Fruit fly (Drosophila melanogaster) whole organism, embryonic: ENCODE data around the gene klar.

Experiments used
- Atf6 ChIP-seq: fragments of 200-800 bp; sonication (Bioruptor generic); IDR thresholded peaks from 2 replicates; pipeline ENCODE4 v1.3.6; 2022; ENCODE audit warnings: missing biosample characterization, missing genetic modification characterization
- Bgb ChIP-seq: fragments of 200-800 bp; sonication (Bioruptor generic); IDR thresholded peaks from 2 replicates; pipeline ENCODE4 v1.3.6; 2022; ENCODE audit warnings: missing biosample characterization, missing genetic modification characterization; ENCODE audit not compliant: partially characterized antibody
- CG10543 ChIP-seq: fragments of 200-800 bp; sonication (Bioruptor generic); optimal IDR thresholded peaks from 3 replicates; lab custom pipeline; 2017; ENCODE audit warnings: missing biosample characterization, mild to moderate bottlenecking, missing genetic modification characterization, moderate library complexity
- CG11504 ChIP-seq: fragments of 200-800 bp; sonication (Bioruptor generic); optimal IDR thresholded peaks from 3 replicates; lab custom pipeline; 2019; ENCODE audit warnings: missing biosample characterization, mild to moderate bottlenecking, missing genetic modification characterization, moderate library complexity
- CG11560 ChIP-seq: fragments of 200-800 bp; sonication (Bioruptor generic); IDR thresholded peaks from 3 replicates; pipeline ENCODE4 v1.3.6; 2022; ENCODE audit warnings: missing biosample characterization, missing genetic modification characterization
- CG12071 ChIP-seq: fragments of 200-800 bp; sonication (Bioruptor generic); optimal IDR thresholded peaks from 3 replicates; lab custom pipeline; 2018; ENCODE audit warnings: missing biosample characterization, mild to moderate bottlenecking, missing genetic modification characterization
- CG17186 ChIP-seq: fragments of 200-800 bp; sonication (Bioruptor generic); optimal IDR thresholded peaks from 3 replicates; lab custom pipeline; 2017; ENCODE audit warnings: missing biosample characterization, missing genetic modification reagents, missing genetic modification characterization
- CG17328 ChIP-seq: fragments of 200-800 bp; sonication (Bioruptor generic); IDR thresholded peaks from 2 replicates; pipeline ENCODE4 v1.3.6; 2022; ENCODE audit warnings: missing biosample characterization, missing genetic modification characterization
- CG17361 ChIP-seq: fragments of 200-800 bp; sonication (Bioruptor generic); IDR thresholded peaks from 3 replicates; pipeline ENCODE4 v1.3.6; 2022; ENCODE audit warnings: missing biosample characterization, missing genetic modification characterization
- CG30403 ChIP-seq: fragments of 200-800 bp; sonication (Bioruptor generic); optimal IDR thresholded peaks from 3 replicates; lab custom pipeline; 2016; ENCODE audit warnings: missing biosample characterization, missing genetic modification characterization
- CG3163 ChIP-seq: fragments of 200-800 bp; sonication (Bioruptor generic); optimal IDR thresholded peaks from 3 replicates; lab custom pipeline; 2016; ENCODE audit warnings: missing biosample characterization, missing genetic modification characterization
- CG3281 ChIP-seq: fragments of 200-800 bp; sonication (Bioruptor generic); optimal IDR thresholded peaks from 3 replicates; lab custom pipeline; 2017; ENCODE audit warnings: missing biosample characterization, mild to moderate bottlenecking, missing genetic modification characterization
- CG3407 ChIP-seq: fragments of 200-800 bp; sonication (Bioruptor generic); optimal IDR thresholded peaks from 2 replicates; lab custom pipeline; 2018; ENCODE audit warnings: missing biosample characterization, mild to moderate bottlenecking, missing genetic modification characterization
- CG34376 ChIP-seq: fragments of 200-800 bp; sonication (Bioruptor generic); optimal IDR thresholded peaks from 2 replicates; lab custom pipeline; 2018; ENCODE audit warnings: missing biosample characterization, mild to moderate bottlenecking, missing genetic modification characterization
- CG7357 ChIP-seq: fragments of 200-800 bp; sonication (Bioruptor generic); IDR thresholded peaks from 3 replicates; pipeline ENCODE4 v1.3.6; 2022; ENCODE audit warnings: missing biosample characterization, missing genetic modification characterization
- CG7963 ChIP-seq: fragments of 200-800 bp; sonication (Bioruptor generic); IDR thresholded peaks from 3 replicates; pipeline ENCODE4 v1.3.6; 2022; ENCODE audit warnings: missing biosample characterization, missing genetic modification characterization; ENCODE audit not compliant: partially characterized antibody
- CG8089 ChIP-seq: fragments of 200-800 bp; sonication (Bioruptor generic); optimal IDR thresholded peaks from 3 replicates; lab custom pipeline; 2016; ENCODE audit warnings: missing biosample characterization, missing genetic modification characterization
- CG8765 ChIP-seq: fragments of 200-800 bp; sonication (Bioruptor generic); IDR thresholded peaks from 2 replicates; pipeline ENCODE4 v1.3.6; 2022; ENCODE audit warnings: missing biosample characterization, missing genetic modification characterization
- CG9437 ChIP-seq: fragments of 200-800 bp; sonication (Bioruptor generic); optimal IDR thresholded peaks from 2 replicates; lab custom pipeline; 2018; ENCODE audit warnings: missing biosample characterization, mild to moderate bottlenecking, missing genetic modification characterization
- CG9797 ChIP-seq: fragments of 200-800 bp; sonication (Bioruptor generic); optimal IDR thresholded peaks from 3 replicates; lab custom pipeline; 2018; ENCODE audit warnings: missing biosample characterization, mild to moderate bottlenecking, missing genetic modification characterization
- CTCF ChIP-seq: fragments of 200-800 bp; sonication (Bioruptor generic); optimal IDR thresholded peaks from 2 replicates; lab custom pipeline; 2017; ENCODE audit warnings: missing biosample characterization, mild to moderate bottlenecking, missing genetic modification characterization, moderate library complexity
- CkIIα-i1 ChIP-seq: fragments of 200-800 bp; sonication (Bioruptor generic); IDR thresholded peaks from 2 replicates; pipeline ENCODE4 v1.3.6; 2022; ENCODE audit warnings: missing biosample characterization, missing genetic modification characterization
- Gug ChIP-seq: fragments of 200-800 bp; sonication (Bioruptor generic); IDR thresholded peaks from 4 replicates; pipeline ENCODE4 v1.3.6; 2022; ENCODE audit warnings: missing biosample characterization, missing genetic modification characterization
- HLHmδ ChIP-seq: fragments of 200-800 bp; sonication (Bioruptor generic); optimal IDR thresholded peaks from 2 replicates; lab custom pipeline; 2018; ENCODE audit warnings: missing biosample characterization, mild to moderate bottlenecking, missing genetic modification characterization, moderate library complexity
- HmgZ ChIP-seq: fragments of 200-800 bp; sonication (Bioruptor generic); optimal IDR thresholded peaks from 2 replicates; lab custom pipeline; 2018; ENCODE audit warnings: missing biosample characterization, mild to moderate bottlenecking, missing genetic modification characterization
- Hsf ChIP-seq: fragments of 200-800 bp; sonication (Bioruptor generic); optimal IDR thresholded peaks from 3 replicates; lab custom pipeline; 2016; ENCODE audit warnings: missing biosample characterization, missing genetic modification characterization
- Mrtf ChIP-seq: fragments of 200-800 bp; sonication (Bioruptor generic); IDR thresholded peaks from 3 replicates; pipeline ENCODE4 v1.3.6; 2022; ENCODE audit warnings: missing biosample characterization, missing genetic modification characterization
- NFAT ChIP-seq: fragments of 200-800 bp; sonication (Bioruptor generic); IDR thresholded peaks from 2 replicates; pipeline ENCODE4 v1.3.6; 2022; ENCODE audit warnings: missing biosample characterization, missing genetic modification characterization
- Neu2 ChIP-seq: fragments of 200-800 bp; sonication (Bioruptor generic); optimal IDR thresholded peaks from 3 replicates; lab custom pipeline; 2016; ENCODE audit warnings: missing biosample characterization, missing genetic modification characterization, borderline replicate concordance
- Optix ChIP-seq: fragments of 200-800 bp; sonication (Bioruptor generic); IDR thresholded peaks from 3 replicates; pipeline ENCODE4 v1.3.6; 2022; ENCODE audit warnings: missing biosample characterization, missing genetic modification characterization
- Xbp1 ChIP-seq: fragments of 200-800 bp; sonication (Bioruptor generic); optimal IDR thresholded peaks from 3 replicates; lab custom pipeline; 2016; ENCODE audit warnings: missing biosample characterization, mild to moderate bottlenecking, missing genetic modification characterization
- abd-A ChIP-seq: fragments of 200-800 bp; sonication (Bioruptor generic); optimal IDR thresholded peaks from 3 replicates; lab custom pipeline; 2019; ENCODE audit warnings: missing biosample characterization, mild to moderate bottlenecking, missing genetic modification characterization, moderate library complexity
- ap ChIP-seq: fragments of 200-800 bp; sonication (Bioruptor generic); IDR thresholded peaks from 2 replicates; pipeline ENCODE4 v1.3.6; 2022; ENCODE audit warnings: missing biosample characterization, missing genetic modification characterization
- bsh ChIP-seq, 2 experiments: fragments of 200-800 bp; sonication (Bioruptor generic); optimal IDR thresholded peaks; 2 replicates each; lab custom pipeline; 2017 to 2018; ENCODE audit warnings: mild to moderate bottlenecking in 2 of 2, missing biosample characterization in 2 of 2, missing genetic modification characterization in 2 of 2, moderate library complexity in 1 of 2
- danr ChIP-seq: fragments of 200-800 bp; sonication (Bioruptor generic); IDR thresholded peaks from 2 replicates; pipeline ENCODE4 v1.3.6; 2022; ENCODE audit warnings: missing biosample characterization, missing genetic modification characterization
- esg ChIP-seq: fragments of 200-800 bp; sonication (Bioruptor generic); conservative IDR thresholded peaks from 2 replicates; pipeline ENCODE4 v1.3.6; 2022; ENCODE audit warnings: missing biosample characterization, missing genetic modification characterization
- gsb ChIP-seq: fragments of 200-800 bp; sonication (Bioruptor generic); IDR thresholded peaks from 2 replicates; pipeline ENCODE4 v1.3.6; 2022; ENCODE audit warnings: missing biosample characterization, missing genetic modification characterization
- lab ChIP-seq: fragments of 200-800 bp; sonication (Bioruptor generic); optimal IDR thresholded peaks from 3 replicates; lab custom pipeline; 2017; ENCODE audit warnings: missing biosample characterization, missing genetic modification characterization, mild to moderate bottlenecking, moderate library complexity, missing genetic modification reagents
- lov ChIP-seq, 2 experiments: fragments of 200-800 bp in 1 of 2; fragments of >200 bp in 1 of 2; sonication (Bioruptor generic) in 1 of 2; IDR thresholded peaks in 1 of 2; optimal IDR thresholded peaks in 1 of 2; 2 replicates in 1 of 2; 3 replicates in 1 of 2; pipeline versions ENCODE4 v1.3.6 to Lab custom; 2017 to 2022; ENCODE audit warnings: missing biosample characterization in 1 of 2, missing genetic modification characterization in 1 of 2
- nerfin-2 ChIP-seq: fragments of 200-800 bp; sonication (Bioruptor generic); IDR thresholded peaks from 2 replicates; pipeline ENCODE4 v1.3.6; 2022; ENCODE audit warnings: missing biosample characterization, missing genetic modification characterization; ENCODE audit not compliant: partially characterized antibody
- peb ChIP-seq: fragments of 200-800 bp; sonication (Bioruptor generic); IDR thresholded peaks from 2 replicates; pipeline ENCODE4 v1.3.6; 2022; ENCODE audit warnings: missing biosample characterization, missing genetic modification characterization
- pita ChIP-seq: fragments of 200-800 bp; sonication (Bioruptor generic); optimal IDR thresholded peaks from 2 replicates; lab custom pipeline; 2017; ENCODE audit warnings: missing biosample characterization, mild to moderate bottlenecking, missing genetic modification characterization
- run ChIP-seq: fragments of 200-800 bp; sonication (Bioruptor generic); optimal IDR thresholded peaks from 3 replicates; lab custom pipeline; 2018; ENCODE audit warnings: missing biosample characterization, mild to moderate bottlenecking, missing genetic modification characterization
- sens ChIP-seq: fragments of 200-800 bp; sonication (Bioruptor generic); peaks from one replicate; lab custom pipeline; 2016; ENCODE audit warnings: missing biosample characterization, missing genetic modification characterization
- sens-2 ChIP-seq: fragments of 200-800 bp; sonication (Bioruptor generic); IDR thresholded peaks from 2 replicates; pipeline ENCODE4 v1.3.6; 2022; ENCODE audit warnings: missing biosample characterization, missing genetic modification characterization
- sim ChIP-seq: fragments of 200-800 bp; sonication (Bioruptor generic); IDR thresholded peaks from 2 replicates; pipeline ENCODE4 v1.3.6; 2022; ENCODE audit warnings: missing biosample characterization, missing genetic modification characterization
- sob ChIP-seq: fragments of 200-800 bp; sonication (Bioruptor generic); IDR thresholded peaks from 2 replicates; pipeline ENCODE4 v1.3.6; 2022; ENCODE audit warnings: missing biosample characterization, missing genetic modification characterization
- sr ChIP-seq: fragments of 200-800 bp; sonication (Bioruptor generic); IDR thresholded peaks from 3 replicates; pipeline ENCODE4 v1.3.6; 2022; ENCODE audit warnings: missing biosample characterization, missing genetic modification characterization
- ssp ChIP-seq: fragments of 200-800 bp; sonication (Bioruptor generic); IDR thresholded peaks from 2 replicates; pipeline ENCODE4 v1.3.6; 2022; ENCODE audit warnings: missing biosample characterization, missing genetic modification characterization
- zen ChIP-seq: fragments of 200-800 bp; sonication (Bioruptor generic); optimal IDR thresholded peaks from 3 replicates; lab custom pipeline; 2018; ENCODE audit warnings: missing biosample characterization, mild to moderate bottlenecking, missing genetic modification characterization, moderate library complexity

The klar gene

dm6 chr3L:545512-546161, 5.2 kb upstream of the klar start (continued):
- TF ChIP-seq abd-A (tag; lab: Kevin White, UChicago) (peak; percentile 91), CG30403 (GFP tag; lab: Kevin White, UChicago) (peak; percentile 69), sens (peak; percentile 91), lab (GFP tag; lab: Kevin White, UChicago) (peak; percentile 93), sens-2 (GFP tag; lab: Robert Waterston, UW) (no peak), Bgb (no peak), Neu2 (GFP tag; lab: Kevin White, UChicago) (no peak), Xbp1 (GFP tag; lab: Kevin White, UChicago) (peak; percentile 74), Hsf (GFP tag; lab: Kevin White, UChicago) (peak; percentile 62), CG17186 (GFP tag; lab: Kevin White, UChicago) (no peak), CTCF (GFP tag; lab: Kevin White, UChicago) (no peak), HmgZ (peak; percentile 76), nerfin-2 (GFP tag; lab: Robert Waterston, UW) (no peak), ap (peak; percentile 22; the same call in 1 of the 2 replicates), lov (optimal IDR thresholded peaks at IDR 0.05; lab: Kevin White, UChicago) (no peak), lov (GFP tag; IDR thresholded peaks at IDR 0.05; lab: Robert Waterston, UW) (no peak), CG7357 (GFP tag; lab: Robert Waterston, UW) (0 out of 3 replicates have a peak, but pooled peaks have one; percentile 38), esg (GFP tag; lab: Robert Waterston, UW) (peak; percentile 62), danr (GFP tag; lab: Robert Waterston, UW) (peak; percentile 36; the same call in 1 of the 2 replicates), Optix (0 out of 3 replicates have a peak, but pooled peaks have one; percentile 10), ssp (GFP tag; lab: Robert Waterston, UW) (peak; percentile 48), Atf6 (GFP tag; lab: Robert Waterston, UW) (peak; percentile 69), CG3163 (GFP tag; lab: Kevin White, UChicago) (peak; percentile 47), CG9437 (GFP tag; lab: Kevin White, UChicago) (peak; percentile 43), bsh (GFP tag; optimal IDR thresholded peaks at IDR 0.05; lab: Kevin White, UChicago) (peak; percentile 19 to 68), Mrtf (0 out of 3 replicates have a peak, but pooled peaks have one; percentile 4), pita (GFP tag; lab: Kevin White, UChicago) (no peak), HLHmδ (no peak), peb (no peak), NFAT (GFP tag; lab: Robert Waterston, UW) (peak; percentile 46), sr (no peak), CG8765 (GFP tag; lab: Robert Waterston, UW) (no peak), zen (tag; lab: Kevin White, UChicago) (peak; percentile 2), CkIIα-i1 (GFP tag; lab: Robert Waterston, UW) (no peak), sim (GFP tag; lab: Robert Waterston, UW) (0 out of 2 replicates have a peak, but pooled peaks have one; percentile 10), Gug (GFP tag; lab: Robert Waterston, UW) (peak; percentile 56; the same call in 1 of the 4 replicates), CG10543 (no peak), CG17361 (GFP tag; lab: Robert Waterston, UW) (0 out of 3 replicates have a peak, but pooled peaks have one; percentile 34), gsb (GFP tag; lab: Robert Waterston, UW) (no peak; the same call in 1 of the 2 replicates), sob (GFP tag; lab: Robert Waterston, UW) (peak; percentile 73), CG12071 (GFP tag; lab: Kevin White, UChicago) (peak; percentile 67), CG7963 (GFP tag; lab: Robert Waterston, UW) (no peak), CG8089 (no peak), CG3407 (no peak), CG11560 (no peak), CG34376 (peak; percentile 2), run (no peak), CG9797 (GFP tag; lab: Kevin White, UChicago) (no peak), CG3281 (GFP tag; lab: Kevin White, UChicago) (peak; percentile 67), CG17328 (GFP tag; lab: Robert Waterston, UW) (0 out of 2 replicates have a peak, but pooled peaks have one; percentile 5), CG11504 (tag; lab: Kevin White, UChicago) (peak; percentile 68)
